Fruit fly (Drosophila melanogaster): ENCODE data around the gene SdhD.

SdhD gene

dm6 chr3R:23723381-23724034 lies 36.9 kb downstream of the SdhD start (continued):
- TF ChIP-seq CG18476 (GFP tag; optimal IDR thresholded peaks at IDR 0.05) (peak; percentile 37), CG14667 (GFP tag; IDR thresholded peaks at IDR 0.05) (no peak), wek (GFP tag; optimal IDR thresholded peaks at IDR 0.05) (peak; percentile 83), dm (GFP tag; optimal IDR thresholded peaks at IDR 0.05) (no peak), CG10431 (GFP tag; optimal IDR thresholded peaks at IDR 0.05) (no peak), CG2889 (GFP tag; IDR thresholded peaks at IDR 0.05) (no peak), chif (GFP tag; optimal IDR thresholded peaks at IDR 0.05) (peak in 1 of 2 experiments; percentile 35), en (GFP tag; optimal IDR thresholded peaks at IDR 0.05) (no peak), mld (GFP tag; IDR thresholded peaks at IDR 0.05; ENCODE audit: partially characterized antibody) (no peak), ci (GFP tag; IDR thresholded peaks at IDR 0.05) (peak; percentile 81), Side (GFP tag; optimal IDR thresholded peaks at IDR 0.05) (peak; percentile 49), CG10979 (tag; optimal IDR thresholded peaks at IDR 0.05) (peak; percentile 18), pan (optimal IDR thresholded peaks at IDR 0.05) (no peak), pan (GFP tag; optimal IDR thresholded peaks at IDR 0.05 in 1 of 2, IDR thresholded peaks at IDR 0.05 in 1 of 2) (peak in 1 of 2 experiments; percentile 79), zen2 (GFP tag; IDR thresholded peaks at IDR 0.05; ENCODE audit: partially characterized antibody) (no peak), CG17385 (GFP tag; optimal IDR thresholded peaks at IDR 0.05) (peak; percentile 25), Kr (GFP tag; optimal IDR thresholded peaks at IDR 0.05) (no peak), CG3847 (GFP tag; IDR thresholded peaks at IDR 0.05) (no peak), ro (GFP tag; IDR thresholded peaks at IDR 0.05) (no peak), gsb (GFP tag; IDR thresholded peaks at IDR 0.05) (peak; percentile 59; the same call in 1 of the 2 replicates), CG4424 (GFP tag; optimal IDR thresholded peaks at IDR 0.05) (peak; percentile 70), CG8924 (tag; optimal IDR thresholded peaks at IDR 0.05) (peak; percentile 39), Stat92E (GFP tag; optimal IDR thresholded peaks at IDR 0.05) (peak in 1 of 3 experiments; percentile 47), Ada2b (GFP tag; IDR thresholded peaks at IDR 0.05) (peak; percentile 52), CG15269 (tag; optimal IDR thresholded peaks at IDR 0.05) (peak; percentile 2), tna (GFP tag; IDR thresholded peaks at IDR 0.05; ENCODE audit: partially characterized antibody) (no peak), CG30431 (GFP tag; optimal IDR thresholded peaks at IDR 0.05) (no peak), Sox100B (GFP tag; optimal IDR thresholded peaks at IDR 0.05) (peak; percentile 64), CG31441 (GFP tag; IDR thresholded peaks at IDR 0.05) (peak; percentile 34; the same call in 1 of the 2 replicates), CG8359 (GFP tag; optimal IDR thresholded peaks at IDR 0.05; ENCODE audit: borderline replicate concordance) (peak; percentile 52), Xbp1 (GFP tag; optimal IDR thresholded peaks at IDR 0.05) (no peak), CG11085 (GFP tag; IDR thresholded peaks at IDR 0.05) (no peak), scrt (GFP tag; optimal IDR thresholded peaks at IDR 0.05) (no peak), CG30020 (tag; optimal IDR thresholded peaks at IDR 0.05) (no peak), CG5245 (GFP tag; optimal IDR thresholded peaks at IDR 0.05) (no peak), ase (GFP tag; IDR thresholded peaks at IDR 0.05) (peak; percentile 50; the same call in 1 of the 3 replicates), CG18011 (GFP tag; optimal IDR thresholded peaks at IDR 0.05) (no peak), CG1832 (GFP tag; optimal IDR thresholded peaks at IDR 0.05) (no peak), gsb-n (tag; optimal IDR thresholded peaks at IDR 0.05) (peak; percentile 54), Dad (GFP tag; optimal IDR thresholded peaks at IDR 0.05) (no peak), Blimp-1 (GFP tag; optimal IDR thresholded peaks at IDR 0.05) (peak; percentile 75), mirr (GFP tag; optimal IDR thresholded peaks at IDR 0.05) (peak; percentile 74), lilli (GFP tag; optimal IDR thresholded peaks at IDR 0.05) (no peak), CG4730 (GFP tag; IDR thresholded peaks at IDR 0.05) (peak; percentile 17; the same call in 1 of the 2 replicates), Atf3 (GFP tag; optimal IDR thresholded peaks at IDR 0.05) (no peak), CG2202 (tag; optimal IDR thresholded peaks at IDR 0.05) (peak; percentile 10), ftz-f1 (GFP tag; optimal IDR thresholded peaks at IDR 0.05) (no peak), CrebB (tag; optimal IDR thresholded peaks at IDR 0.05) (peak; percentile 48), HLH54F (GFP tag; optimal IDR thresholded peaks at IDR 0.05) (no peak), CG16779 (GFP tag; IDR thresholded peaks at IDR 0.05) (no peak)

Data from whole organism, embryonic.